Fruit fly (Drosophila melanogaster) whole organism, embryonic: ENCODE measurements around the gene LManIV.

Experiments
- CG2712 ChIP-seq: fragments of 200-800 bp; optimal IDR thresholded peaks from 3 replicates; lab custom pipeline; 2019; ENCODE audit warnings: missing biosample characterization, mild to moderate bottlenecking, missing genetic modification characterization, moderate library complexity
- CG3281 ChIP-seq: fragments of 200-800 bp; sonication (Bioruptor generic); optimal IDR thresholded peaks from 3 replicates; lab custom pipeline; 2017; ENCODE audit warnings: missing biosample characterization, mild to moderate bottlenecking, missing genetic modification characterization
- CG8290 ChIP-seq, 3 experiments: fragments of 200-800 bp; sonication (Bioruptor generic); optimal IDR thresholded peaks; 2 replicates each; lab custom pipeline; 2016 to 2019; ENCODE audit warnings: missing biosample characterization in 3 of 3, missing genetic modification characterization in 3 of 3, mild to moderate bottlenecking in 2 of 3, moderate library complexity in 1 of 3
- Camta ChIP-seq: fragments of 200-800 bp; sonication (Bioruptor generic); optimal IDR thresholded peaks from 2 replicates; lab custom pipeline; 2016; ENCODE audit warnings: missing biosample characterization, missing genetic modification characterization
- Ets65A ChIP-seq: fragments of 200-800 bp; sonication (Bioruptor generic); peaks from one replicate; lab custom pipeline; 2016; ENCODE audit warnings: missing biosample characterization, missing genetic modification characterization
- aop ChIP-seq: fragments of 200-800 bp; sonication (Bioruptor generic); IDR thresholded peaks from 2 replicates; pipeline ENCODE4 v1.3.6; 2022; ENCODE audit warnings: missing biosample characterization, missing genetic modification characterization
- ato ChIP-seq: fragments of 200-800 bp; sonication (Bioruptor generic); IDR thresholded peaks from 2 replicates; pipeline ENCODE4 v1.3.6; 2022; ENCODE audit warnings: missing biosample characterization, missing genetic modification characterization; ENCODE audit not compliant: partially characterized antibody
- gce ChIP-seq: fragments of 200-800 bp; sonication (Bioruptor generic); IDR thresholded peaks from 3 replicates; pipeline ENCODE4 v1.3.6; 2022; ENCODE audit warnings: missing biosample characterization, missing genetic modification characterization
- nerfin-1 ChIP-seq: fragments of 200-800 bp; sonication (Bioruptor generic); optimal IDR thresholded peaks from 3 replicates; lab custom pipeline; 2019; ENCODE audit warnings: missing biosample characterization, mild to moderate bottlenecking, missing genetic modification characterization, moderate library complexity

dm6 chr2L:8738253-8738665 lies 33.9 kb downstream of the LManIV start:
- TF ChIP-seq Camta (GFP tag; lab: Kevin White, UChicago), result no peak
- TF ChIP-seq CG2712, result peak; percentile 36
- peak; percentile 67 for TF ChIP-seq Ets65A (GFP tag; lab: Kevin White, UChicago)
- no peak for TF ChIP-seq nerfin-1
- no peak for TF ChIP-seq aop (GFP tag; lab: Robert Waterston, UW)
- TF ChIP-seq CG3281 (GFP tag; lab: Kevin White, UChicago), result peak; percentile 48
- no peak for TF ChIP-seq CG8290 (GFP tag; optimal IDR thresholded peaks at IDR 0.05; lab: Kevin White, UChicago)
- TF ChIP-seq CG8290 (tag; optimal IDR thresholded peaks at IDR 0.05; lab: Kevin White, UChicago), result peak in 1 of 2 experiments; percentile 39
- 0 out of 3 replicates have a peak, but pooled peaks have one; percentile 50 for TF ChIP-seq gce (GFP tag; lab: Robert Waterston, UW)
- TF ChIP-seq ato, result no peak
